Fruit fly (Drosophila melanogaster) whole organism, embryonic: ENCODE data around the gene phol.

Experiments used
- Antp ChIP-seq: fragments of 200-800 bp; sonication (Bioruptor generic); optimal IDR thresholded peaks from 3 replicates; lab custom pipeline; 2016; ENCODE audit warnings: missing biosample characterization, missing genetic modification characterization
- Bgb ChIP-seq: fragments of 200-800 bp; sonication (Bioruptor generic); IDR thresholded peaks from 2 replicates; pipeline ENCODE4 v1.3.6; 2022; ENCODE audit warnings: missing biosample characterization, missing genetic modification characterization; ENCODE audit not compliant: partially characterized antibody
- Blimp-1 ChIP-seq: fragments of 200-800 bp; sonication (Bioruptor generic); optimal IDR thresholded peaks from 3 replicates; lab custom pipeline; 2018; ENCODE audit warnings: missing biosample characterization, missing genetic modification characterization, mild to moderate bottlenecking, moderate library complexity, missing genetic modification reagents
- BtbVII ChIP-seq: fragments of 200-800 bp; sonication (Bioruptor generic); optimal IDR thresholded peaks from 3 replicates; lab custom pipeline; 2017; ENCODE audit warnings: missing biosample characterization, mild to moderate bottlenecking, missing genetic modification characterization
- CG10274 ChIP-seq: fragments of 200-800 bp; sonication (Bioruptor generic); optimal IDR thresholded peaks from 3 replicates; lab custom pipeline; 2017; ENCODE audit warnings: missing biosample characterization, mild to moderate bottlenecking, missing genetic modification characterization
- CG10366 ChIP-seq: fragments of 200-800 bp; sonication (Bioruptor generic); IDR thresholded peaks from 2 replicates; pipeline ENCODE4 v1.3.6; 2022; ENCODE audit warnings: missing biosample characterization, missing genetic modification characterization
- CG12219 ChIP-seq: fragments of 200-800 bp; sonication (Bioruptor generic); optimal IDR thresholded peaks from 3 replicates; lab custom pipeline; 2018; ENCODE audit warnings: missing biosample characterization, mild to moderate bottlenecking, missing genetic modification characterization
- CG13296 ChIP-seq: fragments of 200-800 bp; sonication (Bioruptor generic); optimal IDR thresholded peaks from 3 replicates; lab custom pipeline; 2018; ENCODE audit warnings: missing biosample characterization, mild to moderate bottlenecking, missing genetic modification characterization
- CG14710 ChIP-seq: fragments of 200-800 bp; sonication (Bioruptor generic); optimal IDR thresholded peaks from 3 replicates; lab custom pipeline; 2019; ENCODE audit warnings: missing biosample characterization, mild to moderate bottlenecking, missing genetic modification characterization, moderate library complexity
- CG14860 ChIP-seq: fragments of 200-800 bp; sonication (Bioruptor generic); IDR thresholded peaks from 3 replicates; pipeline ENCODE4 v1.3.6; 2022; ENCODE audit warnings: missing biosample characterization, missing genetic modification characterization; ENCODE audit not compliant: partially characterized antibody
- CG14965 ChIP-seq: fragments of 200-800 bp; sonication (Bioruptor generic); optimal IDR thresholded peaks from 2 replicates; lab custom pipeline; 2016; ENCODE audit warnings: missing biosample characterization, missing genetic modification characterization, borderline replicate concordance
- CG17612 ChIP-seq: fragments of 200-800 bp; sonication (Bioruptor generic); IDR thresholded peaks from 2 replicates; pipeline ENCODE4 v1.3.6; 2022; ENCODE audit warnings: missing biosample characterization, missing genetic modification characterization
- CG18011 ChIP-seq: fragments of 200-800 bp; sonication (Bioruptor generic); optimal IDR thresholded peaks from 2 replicates; lab custom pipeline; 2017; ENCODE audit warnings: missing biosample characterization, missing genetic modification characterization, mild to moderate bottlenecking, moderate library complexity, missing genotype
- CG18476 ChIP-seq: fragments of 200-800 bp; sonication (Bioruptor generic); optimal IDR thresholded peaks from 2 replicates; lab custom pipeline; 2016; ENCODE audit warnings: missing biosample characterization, mild to moderate bottlenecking, missing genetic modification characterization
- CG30020 ChIP-seq: fragments of 200-800 bp; optimal IDR thresholded peaks from 2 replicates; lab custom pipeline; 2019; ENCODE audit warnings: missing biosample characterization, mild to moderate bottlenecking, missing genetic modification characterization, moderate library complexity
- CG6654 ChIP-seq: fragments of 200-800 bp; sonication (Bioruptor generic); optimal IDR thresholded peaks from 2 replicates; lab custom pipeline; 2017; ENCODE audit warnings: missing biosample characterization, mild to moderate bottlenecking, missing genetic modification characterization
- CG7271 ChIP-seq: fragments of 200-800 bp; sonication (Bioruptor generic); optimal IDR thresholded peaks from 2 replicates; lab custom pipeline; 2018; ENCODE audit warnings: missing biosample characterization, mild to moderate bottlenecking, missing genetic modification characterization, moderate library complexity
- CG7745 ChIP-seq: fragments of 200-800 bp; sonication (Bioruptor generic); optimal IDR thresholded peaks from 2 replicates; lab custom pipeline; 2018; ENCODE audit warnings: missing biosample characterization, mild to moderate bottlenecking, missing genetic modification characterization, moderate library complexity
- CG8924 ChIP-seq: fragments of 200-800 bp; optimal IDR thresholded peaks from 3 replicates; lab custom pipeline; 2019; ENCODE audit warnings: missing biosample characterization, mild to moderate bottlenecking, missing genetic modification characterization, moderate library complexity
- CG9215 ChIP-seq: fragments of 200-800 bp; sonication (Bioruptor generic); IDR thresholded peaks from 2 replicates; pipeline ENCODE4 v1.3.6; 2022; ENCODE audit warnings: missing biosample characterization, missing genetic modification characterization
- D ChIP-seq, 2 experiments: fragments of 200-800 bp in 1 of 2; fragments of >200 bp in 1 of 2; sonication (Bioruptor generic) in 1 of 2; optimal IDR thresholded peaks; 2 replicates in 1 of 2; 3 replicates in 1 of 2; lab custom pipeline; 2017; ENCODE audit warnings: mild to moderate bottlenecking in 1 of 2, missing biosample characterization in 1 of 2, missing genetic modification characterization in 1 of 2, missing genetic modification reagents in 1 of 2
- Gug ChIP-seq: fragments of 200-800 bp; sonication (Bioruptor generic); IDR thresholded peaks from 4 replicates; pipeline ENCODE4 v1.3.6; 2022; ENCODE audit warnings: missing biosample characterization, missing genetic modification characterization
- Hr39 ChIP-seq: fragments of >200 bp; optimal IDR thresholded peaks from 2 replicates; lab custom pipeline; 2017
- Nf-YA ChIP-seq: fragments of 200-800 bp; sonication (Bioruptor generic); IDR thresholded peaks from 2 replicates; pipeline ENCODE4 v1.3.6; 2022; ENCODE audit warnings: missing biosample characterization, missing genetic modification characterization
- Spps ChIP-seq: fragments of 200-800 bp; sonication (Bioruptor generic); optimal IDR thresholded peaks from 2 replicates; lab custom pipeline; 2018; ENCODE audit warnings: missing biosample characterization, mild to moderate bottlenecking, missing genetic modification characterization
- Sry-β ChIP-seq: fragments of 200-800 bp; sonication (Bioruptor generic); optimal IDR thresholded peaks from 2 replicates; lab custom pipeline; 2018; ENCODE audit warnings: missing biosample characterization, mild to moderate bottlenecking, missing genetic modification characterization, moderate library complexity
- Taf1 ChIP-seq: fragments of 200-800 bp; sonication (Bioruptor generic); IDR thresholded peaks from 2 replicates; pipeline ENCODE4 v1.3.6; 2022; ENCODE audit warnings: missing biosample characterization, missing genetic modification characterization
- ara ChIP-seq: fragments of 200-800 bp; sonication (Bioruptor generic); IDR thresholded peaks from 2 replicates; pipeline ENCODE4 v1.3.6; 2022; ENCODE audit warnings: missing biosample characterization, missing genetic modification characterization
- croc ChIP-seq: fragments of 200-800 bp; sonication (Bioruptor generic); conservative IDR thresholded peaks from 3 replicates; pipeline ENCODE4 v1.3.6; 2022; ENCODE audit warnings: missing biosample characterization, missing genetic modification characterization
- danr ChIP-seq: fragments of 200-800 bp; sonication (Bioruptor generic); IDR thresholded peaks from 2 replicates; pipeline ENCODE4 v1.3.6; 2022; ENCODE audit warnings: missing biosample characterization, missing genetic modification characterization
- ewg ChIP-seq: fragments of 200-800 bp; sonication (Bioruptor generic); optimal IDR thresholded peaks from 3 replicates; lab custom pipeline; 2017; ENCODE audit warnings: mild to moderate bottlenecking, missing biosample characterization, missing genetic modification reagents, missing genetic modification characterization
- eyg ChIP-seq: fragments of 200-800 bp; sonication (Bioruptor generic); optimal IDR thresholded peaks from 3 replicates; lab custom pipeline; 2016; ENCODE audit warnings: missing biosample characterization, missing genetic modification characterization
- gro ChIP-seq: fragments of 200-800 bp; sonication (Bioruptor generic); optimal IDR thresholded peaks from 2 replicates; lab custom pipeline; 2016; ENCODE audit warnings: missing biosample characterization, missing genetic modification characterization
- gt ChIP-seq: fragments of 200-800 bp; sonication (Bioruptor generic); IDR thresholded peaks from 2 replicates; pipeline ENCODE4 v1.3.6; 2022; ENCODE audit warnings: missing biosample characterization, missing genetic modification characterization
- hkb ChIP-seq, 2 experiments: fragments of 200-800 bp in 1 of 2; fragments of >200 bp in 1 of 2; sonication (Bioruptor generic) in 1 of 2; IDR thresholded peaks in 1 of 2; optimal IDR thresholded peaks in 1 of 2; 2 replicates each; pipeline versions ENCODE4 v1.3.6 to Lab custom; 2017 to 2022; ENCODE audit warnings: missing biosample characterization in 1 of 2, missing genetic modification characterization in 1 of 2
- ind ChIP-seq: fragments of 200-800 bp; sonication (Bioruptor generic); optimal IDR thresholded peaks from 3 replicates; lab custom pipeline; 2016; ENCODE audit warnings: missing biosample characterization, missing genetic modification characterization
- kah ChIP-seq: fragments of 200-800 bp; sonication (Bioruptor generic); optimal IDR thresholded peaks from 2 replicates; lab custom pipeline; 2018; ENCODE audit warnings: missing biosample characterization, mild to moderate bottlenecking, missing genetic modification characterization
- otp ChIP-seq: fragments of 200-800 bp; sonication (Bioruptor generic); IDR thresholded peaks from 3 replicates; pipeline ENCODE4, ENCODE4 v1.3.6; 2022; ENCODE audit warnings: missing biosample characterization, missing genetic modification characterization
- p53 ChIP-seq: fragments of 200-800 bp; sonication (Bioruptor generic); optimal IDR thresholded peaks from 2 replicates; lab custom pipeline; 2016; ENCODE audit warnings: missing biosample characterization, missing genetic modification characterization
- psq ChIP-seq: fragments of 200-800 bp; sonication (Bioruptor generic); optimal IDR thresholded peaks from 2 replicates; lab custom pipeline; 2017; ENCODE audit warnings: missing biosample characterization, missing genetic modification characterization
- rib ChIP-seq: fragments of 200-800 bp; sonication (Bioruptor generic); IDR thresholded peaks from 2 replicates; pipeline ENCODE4 v1.3.6; 2022; ENCODE audit warnings: missing biosample characterization, missing genetic modification characterization
- sima ChIP-seq: fragments of 200-800 bp; sonication (Bioruptor generic); optimal IDR thresholded peaks from 2 replicates; lab custom pipeline; 2016; ENCODE audit warnings: missing biosample characterization, missing genetic modification characterization
- slp2 ChIP-seq: fragments of 200-800 bp; sonication (Bioruptor generic); optimal IDR thresholded peaks from 2 replicates; lab custom pipeline; 2016; ENCODE audit warnings: missing biosample characterization, missing genetic modification characterization
- ssp ChIP-seq: fragments of 200-800 bp; sonication (Bioruptor generic); IDR thresholded peaks from 2 replicates; pipeline ENCODE4 v1.3.6; 2022; ENCODE audit warnings: missing biosample characterization, missing genetic modification characterization
- toy ChIP-seq: fragments of 200-800 bp; sonication (Bioruptor generic); IDR thresholded peaks from 2 replicates; pipeline ENCODE4 v1.3.6; 2022; ENCODE audit warnings: missing biosample characterization, missing genetic modification characterization
- ttk ChIP-seq: fragments of 200-800 bp; sonication (Bioruptor generic); IDR thresholded peaks from 2 replicates; pipeline ENCODE4 v2.1.2; 2022; ENCODE audit warnings: missing biosample characterization, missing genetic modification characterization
- wek ChIP-seq: fragments of 200-800 bp; sonication (Bioruptor generic); optimal IDR thresholded peaks from 3 replicates; lab custom pipeline; 2018; ENCODE audit warnings: missing biosample characterization, mild to moderate bottlenecking, missing genetic modification characterization, moderate library complexity
- zen2 ChIP-seq: fragments of 200-800 bp; sonication (Bioruptor generic); IDR thresholded peaks from 3 replicates; pipeline ENCODE4 v1.3.6; 2022; ENCODE audit warnings: missing biosample characterization, missing genetic modification characterization; ENCODE audit not compliant: partially characterized antibody

Gene phol

dm6 chr3L:9410754-9411423 is 45.2 kb downstream of the phol start, which contains the start of the genes CG4022 and Cpsf5 (continued):
- TF ChIP-seq CG12219 (GFP tag; lab: Kevin White, UChicago) = peak; percentile 69
- TF ChIP-seq Antp = peak; percentile 48
- TF ChIP-seq CG18011 = peak; percentile 58
- peak; percentile 73 for TF ChIP-seq croc (GFP tag; lab: Robert Waterston, UW)
- TF ChIP-seq ewg (GFP tag; lab: Kevin White, UChicago) = peak; percentile 79
- TF ChIP-seq CG10366 (GFP tag; lab: Robert Waterston, UW) = peak; percentile 86
- peak; percentile 42 for TF ChIP-seq Sry-β (GFP tag; lab: Kevin White, UChicago)
- TF ChIP-seq CG9215 (GFP tag; lab: Robert Waterston, UW) = peak; percentile 82
- no peak for TF ChIP-seq CG17612 (GFP tag; lab: Robert Waterston, UW)
- TF ChIP-seq p53 (GFP tag; lab: Kevin White, UChicago) = no peak
- no peak for TF ChIP-seq hkb (optimal IDR thresholded peaks at IDR 0.05; lab: Kevin White, UChicago)
- TF ChIP-seq hkb (GFP tag; IDR thresholded peaks at IDR 0.05; lab: Robert Waterston, UW) = peak; percentile 87
- TF ChIP-seq CG14860 = no peak
- peak; percentile 75 for TF ChIP-seq ind (GFP tag; lab: Kevin White, UChicago)
- TF ChIP-seq Gug = peak; percentile 58; the same call in 3 of the 4 replicates
- TF ChIP-seq CG30020 (tag; lab: Kevin White, UChicago) = peak; percentile 78
- no peak for TF ChIP-seq D (optimal IDR thresholded peaks at IDR 0.05; lab: Kevin White, UChicago)
- peak; percentile 75 for TF ChIP-seq D (GFP tag; optimal IDR thresholded peaks at IDR 0.05; lab: Kevin White, UChicago)
- peak; percentile 89; the same call in 1 of the 2 replicates for TF ChIP-seq rib (GFP tag; lab: Robert Waterston, UW)
- TF ChIP-seq Spps (tag; lab: Kevin White, UChicago) = peak; percentile 67
- TF ChIP-seq Bgb (GFP tag; lab: Robert Waterston, UW) = peak; percentile 23; the same call in 1 of the 2 replicates
- no peak for TF ChIP-seq psq
- peak; percentile 52; the same call in 1 of the 2 replicates for TF ChIP-seq danr (GFP tag; lab: Robert Waterston, UW)
- peak; percentile 70 for TF ChIP-seq ssp (GFP tag; lab: Robert Waterston, UW)
- TF ChIP-seq gro (GFP tag; lab: Kevin White, UChicago) = peak; percentile 23
- TF ChIP-seq CG7745 = peak; percentile 99
- TF ChIP-seq CG10274 (GFP tag; lab: Kevin White, UChicago) = no peak
- peak; percentile 74; the same call in 1 of the 3 replicates for TF ChIP-seq otp (GFP tag; lab: Robert Waterston, UW)
- TF ChIP-seq CG14710 (tag; lab: Kevin White, UChicago) = peak; percentile 90
- peak; percentile 87 for TF ChIP-seq ara (GFP tag; lab: Robert Waterston, UW)
- TF ChIP-seq wek (GFP tag; lab: Kevin White, UChicago) = no peak
- TF ChIP-seq CG7271 (tag; lab: Kevin White, UChicago) = peak; percentile 67
- TF ChIP-seq sima (GFP tag; lab: Kevin White, UChicago) = no peak
- peak; percentile 24; the same call in 1 of the 2 replicates for TF ChIP-seq toy (GFP tag; lab: Robert Waterston, UW)
- peak; percentile 77 for TF ChIP-seq ttk (GFP tag; lab: Robert Waterston, UW)
- peak; percentile 71 for TF ChIP-seq Nf-YA (GFP tag; lab: Robert Waterston, UW)
- peak; percentile 68 for TF ChIP-seq CG18476
- no peak; the same call in 2 of the 3 replicates for TF ChIP-seq zen2 (GFP tag; lab: Robert Waterston, UW)
- TF ChIP-seq Blimp-1 (GFP tag; lab: Kevin White, UChicago) = peak; percentile 79
- TF ChIP-seq CG13296 (GFP tag; lab: Kevin White, UChicago) = peak; percentile 72
- TF ChIP-seq BtbVII (GFP tag; lab: Kevin White, UChicago) = peak; percentile 47
- no peak for TF ChIP-seq CG6654 (GFP tag; lab: Kevin White, UChicago)
- TF ChIP-seq slp2 (GFP tag; lab: Kevin White, UChicago) = peak; percentile 46
- TF ChIP-seq gt = peak; percentile 40; the same call in 1 of the 2 replicates
- TF ChIP-seq CG14965 (GFP tag; lab: Kevin White, UChicago) = no peak
- TF ChIP-seq Taf1 (GFP tag; lab: Robert Waterston, UW) = peak; percentile 68
- peak; percentile 22 for TF ChIP-seq kah (GFP tag; lab: Kevin White, UChicago)
- no peak for TF ChIP-seq Hr39 (lab: Kevin White, UChicago)
- TF ChIP-seq eyg (GFP tag; lab: Kevin White, UChicago) = peak; percentile 2
- peak; percentile 90 for TF ChIP-seq CG8924
